Worm (Caenorhabditis elegans) whole organism, L4/young adult: ENCODE data around the gene saeg-1.

Experiments used
- W03F9.2 ChIP-seq: fragments of 150-350 bp; optimal IDR thresholded peaks from 2 replicates; lab custom pipeline; 2014; ENCODE audit warnings: missing biosample characterization, missing genetic modification characterization
- dao-5 ChIP-seq: sonication (generic microtip); optimal IDR thresholded peaks from 2 replicates; lab custom pipeline; 2016; ENCODE audit warnings: missing genotype, missing genetic modification characterization, moderate library complexity, missing compliant biosample characterization

ce11 chrV:10890980-10891379 lies 25.5 kb upstream of the saeg-1 start, which contains the start of gene F32D8.12:
- no peak for TF ChIP-seq W03F9.2
- TF ChIP-seq dao-5 (tag; lab: Kevin White, UChicago), result no peak
